Fruit fly (Drosophila melanogaster) whole organism, embryonic: Measurements from ENCODE around the gene qjt.
A peak's percentile ranks its signal among the peaks of the same experiment; 100 is the strongest.

Source experiments
- Atf3 ChIP-seq: fragments of 200-800 bp; sonication (Bioruptor generic); optimal IDR thresholded peaks from 3 replicates; lab custom pipeline; 2016; ENCODE audit warnings: missing biosample characterization, missing genetic modification characterization
- Awh ChIP-seq: fragments of 200-800 bp; sonication (Bioruptor generic); IDR thresholded peaks from 2 replicates; pipeline ENCODE4, ENCODE4 v1.3.6; 2022; ENCODE audit warnings: missing biosample characterization, missing genetic modification characterization
- B-H2 ChIP-seq: fragments of 200-800 bp; sonication (Bioruptor generic); optimal IDR thresholded peaks from 2 replicates; lab custom pipeline; 2018; ENCODE audit warnings: missing biosample characterization, mild to moderate bottlenecking, missing genetic modification characterization
- CG10267 ChIP-seq: fragments of 200-800 bp; sonication (Bioruptor generic); optimal IDR thresholded peaks from 2 replicates; lab custom pipeline; 2018; ENCODE audit warnings: missing biosample characterization, mild to moderate bottlenecking, missing genetic modification characterization, moderate library complexity
- CG10543 ChIP-seq: fragments of 200-800 bp; sonication (Bioruptor generic); optimal IDR thresholded peaks from 3 replicates; lab custom pipeline; 2017; ENCODE audit warnings: missing biosample characterization, mild to moderate bottlenecking, missing genetic modification characterization, moderate library complexity
- CG11560 ChIP-seq: fragments of 200-800 bp; sonication (Bioruptor generic); IDR thresholded peaks from 3 replicates; pipeline ENCODE4 v1.3.6; 2022; ENCODE audit warnings: missing biosample characterization, missing genetic modification characterization
- CG12155 ChIP-seq: fragments of 200-800 bp; sonication (Bioruptor generic); optimal IDR thresholded peaks from 3 replicates; lab custom pipeline; 2016; ENCODE audit warnings: missing biosample characterization, missing genetic modification characterization
- CG12299 ChIP-seq: fragments of 200-800 bp; sonication (Bioruptor generic); optimal IDR thresholded peaks from 2 replicates; lab custom pipeline; 2018; ENCODE audit warnings: missing biosample characterization, mild to moderate bottlenecking, missing genetic modification characterization
- CG12659 ChIP-seq: fragments of 200-800 bp; sonication (Bioruptor generic); optimal IDR thresholded peaks from 3 replicates; lab custom pipeline; 2017; ENCODE audit warnings: mild to moderate bottlenecking, missing biosample characterization, missing genetic modification reagents, missing genetic modification characterization
- CG12769 ChIP-seq: fragments of 200-800 bp; sonication (Bioruptor generic); optimal IDR thresholded peaks from 2 replicates; lab custom pipeline; 2019; ENCODE audit warnings: missing biosample characterization, mild to moderate bottlenecking, missing genetic modification characterization, moderate library complexity
- CG14860 ChIP-seq: fragments of 200-800 bp; sonication (Bioruptor generic); IDR thresholded peaks from 3 replicates; pipeline ENCODE4 v1.3.6; 2022; ENCODE audit warnings: missing biosample characterization, missing genetic modification characterization; ENCODE audit not compliant: partially characterized antibody
- CG15601 ChIP-seq: fragments of 200-800 bp; sonication (Bioruptor generic); optimal IDR thresholded peaks from 3 replicates; lab custom pipeline; 2019; ENCODE audit warnings: missing biosample characterization, mild to moderate bottlenecking, missing genetic modification characterization, moderate library complexity
- CG17361 ChIP-seq: fragments of 200-800 bp; sonication (Bioruptor generic); IDR thresholded peaks from 3 replicates; pipeline ENCODE4 v1.3.6; 2022; ENCODE audit warnings: missing biosample characterization, missing genetic modification characterization
- CG2199 ChIP-seq: fragments of 200-800 bp; sonication (Bioruptor generic); IDR thresholded peaks from 3 replicates; pipeline ENCODE4 v1.3.6; 2022; ENCODE audit warnings: missing biosample characterization, missing genetic modification characterization
- CG2678 ChIP-seq: fragments of 200-800 bp; sonication (Bioruptor generic); optimal IDR thresholded peaks from 3 replicates; lab custom pipeline; 2019; ENCODE audit warnings: missing biosample characterization, mild to moderate bottlenecking, missing genetic modification characterization, moderate library complexity
- CG33213 ChIP-seq: fragments of 200-800 bp; sonication (Bioruptor generic); optimal IDR thresholded peaks from 3 replicates; lab custom pipeline; 2016; ENCODE audit warnings: missing biosample characterization, missing genetic modification characterization
- CG34224 ChIP-seq: fragments of 200-800 bp; sonication (Bioruptor generic); IDR thresholded peaks from 3 replicates; pipeline ENCODE4 v1.3.6; 2022; ENCODE audit warnings: missing biosample characterization, missing genetic modification characterization; ENCODE audit not compliant: partially characterized antibody
- CG3726 ChIP-seq: fragments of 200-800 bp; sonication (Bioruptor generic); IDR thresholded peaks from 3 replicates; pipeline ENCODE4, ENCODE4 v1.3.6; 2022; ENCODE audit warnings: missing biosample characterization, missing genetic modification characterization
- CG4424 ChIP-seq: fragments of 200-800 bp; sonication (Bioruptor generic); optimal IDR thresholded peaks from 3 replicates; lab custom pipeline; 2016; ENCODE audit warnings: missing biosample characterization, missing genetic modification characterization
- CG8478 ChIP-seq: fragments of >200 bp; optimal IDR thresholded peaks from 2 replicates; lab custom pipeline; 2018
- Dek ChIP-seq: fragments of 200-800 bp; sonication (Bioruptor generic); optimal IDR thresholded peaks from 3 replicates; lab custom pipeline; 2019; ENCODE audit warnings: missing biosample characterization, mild to moderate bottlenecking, missing genetic modification characterization, moderate library complexity
- E2f1 ChIP-seq: fragments of 200-800 bp; sonication (Bioruptor generic); IDR thresholded peaks from 2 replicates; pipeline ENCODE4 v1.3.6; 2022; ENCODE audit warnings: missing biosample characterization, missing genetic modification characterization
- GATAe ChIP-seq: fragments of 200-800 bp; sonication (Bioruptor generic); conservative IDR thresholded peaks from 2 replicates; pipeline ENCODE4 v1.3.6; 2022; ENCODE audit warnings: missing biosample characterization, missing genetic modification characterization
- Gsc ChIP-seq: fragments of 200-800 bp; sonication (Bioruptor generic); IDR thresholded peaks from 2 replicates; pipeline ENCODE4 v1.3.6; 2022; ENCODE audit warnings: missing biosample characterization, missing genetic modification characterization
- HLH54F ChIP-seq: fragments of 200-800 bp; sonication (Bioruptor generic); optimal IDR thresholded peaks from 3 replicates; lab custom pipeline; 2016; ENCODE audit warnings: missing biosample characterization, missing genetic modification characterization
- Hmx ChIP-seq: fragments of 200-800 bp; sonication (Bioruptor generic); optimal IDR thresholded peaks from 2 replicates; lab custom pipeline; 2016; ENCODE audit warnings: missing biosample characterization, missing genetic modification characterization
- Hr51 ChIP-seq, 2 experiments: fragments of 200-800 bp; sonication (Bioruptor generic); optimal IDR thresholded peaks; 2 replicates in 1 of 2; 3 replicates in 1 of 2; lab custom pipeline; 2016 to 2018; ENCODE audit warnings: missing biosample characterization in 2 of 2, missing genetic modification characterization in 2 of 2, mild to moderate bottlenecking in 1 of 2, moderate library complexity in 1 of 2
- Max ChIP-seq: fragments of 200-800 bp; sonication (Bioruptor generic); optimal IDR thresholded peaks from 2 replicates; lab custom pipeline; 2016; ENCODE audit warnings: missing biosample characterization, mild to moderate bottlenecking, missing genetic modification characterization
- Sry-δ ChIP-seq: fragments of 200-800 bp; sonication (Bioruptor generic); optimal IDR thresholded peaks from 2 replicates; lab custom pipeline; 2016; ENCODE audit warnings: missing biosample characterization, missing genetic modification characterization
- ac ChIP-seq: fragments of 200-800 bp; sonication (Bioruptor generic); optimal IDR thresholded peaks from 3 replicates; lab custom pipeline; 2017; ENCODE audit warnings: missing biosample characterization, mild to moderate bottlenecking, missing genetic modification characterization
- al ChIP-seq: fragments of 200-800 bp; sonication (Bioruptor generic); IDR thresholded peaks from 2 replicates; pipeline ENCODE4 v1.3.6; 2022; ENCODE audit warnings: missing biosample characterization, missing genetic modification characterization
- ap ChIP-seq: fragments of 200-800 bp; sonication (Bioruptor generic); IDR thresholded peaks from 2 replicates; pipeline ENCODE4 v1.3.6; 2022; ENCODE audit warnings: missing biosample characterization, missing genetic modification characterization
- ase ChIP-seq: fragments of 200-800 bp; sonication (Bioruptor generic); IDR thresholded peaks from 3 replicates; pipeline ENCODE4 v1.3.6; 2022; ENCODE audit warnings: missing biosample characterization, missing genetic modification characterization
- bowl ChIP-seq: fragments of 200-800 bp; sonication (Bioruptor generic); IDR thresholded peaks from 2 replicates; pipeline ENCODE4 v1.3.6; 2022; ENCODE audit warnings: missing biosample characterization, missing genetic modification characterization
- bsh ChIP-seq, 2 experiments: fragments of 200-800 bp; sonication (Bioruptor generic); optimal IDR thresholded peaks; 2 replicates each; lab custom pipeline; 2017 to 2018; ENCODE audit warnings: mild to moderate bottlenecking in 2 of 2, missing biosample characterization in 2 of 2, missing genetic modification characterization in 2 of 2, moderate library complexity in 1 of 2
- btn ChIP-seq: fragments of 200-800 bp; sonication (Bioruptor generic); optimal IDR thresholded peaks from 2 replicates; lab custom pipeline; 2016; ENCODE audit warnings: missing biosample characterization, missing genetic modification characterization
- croc ChIP-seq: fragments of 200-800 bp; sonication (Bioruptor generic); conservative IDR thresholded peaks from 3 replicates; pipeline ENCODE4 v1.3.6; 2022; ENCODE audit warnings: missing biosample characterization, missing genetic modification characterization
- cwo ChIP-seq: fragments of 200-800 bp; sonication (Bioruptor generic); optimal IDR thresholded peaks from 3 replicates; lab custom pipeline; 2017; ENCODE audit warnings: missing biosample characterization, missing genetic modification characterization, mild to moderate bottlenecking, moderate library complexity, missing genetic modification reagents
- dan ChIP-seq: fragments of 200-800 bp; sonication (Bioruptor generic); IDR thresholded peaks from 2 replicates; pipeline ENCODE4 v1.3.6; 2022; ENCODE audit warnings: missing biosample characterization, missing genetic modification characterization
- dysf ChIP-seq: fragments of 200-800 bp; sonication (Bioruptor generic); IDR thresholded peaks from 3 replicates; pipeline ENCODE4 v1.3.6; 2022; ENCODE audit warnings: missing biosample characterization, missing genetic modification characterization
- esg ChIP-seq: fragments of 200-800 bp; sonication (Bioruptor generic); conservative IDR thresholded peaks from 2 replicates; pipeline ENCODE4 v1.3.6; 2022; ENCODE audit warnings: missing biosample characterization, missing genetic modification characterization
- hb ChIP-seq: fragments of 200-800 bp; sonication (Bioruptor generic); IDR thresholded peaks from 3 replicates; pipeline ENCODE4 v1.3.6; 2022; ENCODE audit warnings: missing biosample characterization, missing genetic modification characterization; ENCODE audit not compliant: partially characterized antibody
- insv ChIP-seq, 2 experiments: fragments of 200-800 bp; sonication (Bioruptor generic); optimal IDR thresholded peaks; 3 replicates each; lab custom pipeline; 2016 to 2018; ENCODE audit warnings: missing biosample characterization in 2 of 2, missing genetic modification characterization in 2 of 2
- kni ChIP-seq: fragments of 200-800 bp; sonication (Bioruptor generic); optimal IDR thresholded peaks from 3 replicates; lab custom pipeline; 2017; ENCODE audit warnings: mild to moderate bottlenecking, missing biosample characterization, missing genetic modification reagents, missing genetic modification characterization
- oc ChIP-seq: fragments of 200-800 bp; sonication (Bioruptor generic); optimal IDR thresholded peaks from 2 replicates; lab custom pipeline; 2018; ENCODE audit warnings: missing biosample characterization, mild to moderate bottlenecking, missing genetic modification characterization, moderate library complexity
- schlank ChIP-seq: fragments of 200-800 bp; sonication (Bioruptor generic); optimal IDR thresholded peaks from 2 replicates; lab custom pipeline; 2018; ENCODE audit warnings: missing biosample characterization, mild to moderate bottlenecking, missing genetic modification characterization
- sd ChIP-seq: fragments of 200-800 bp; sonication (Bioruptor generic); optimal IDR thresholded peaks from 3 replicates; lab custom pipeline; 2018; ENCODE audit warnings: missing biosample characterization, mild to moderate bottlenecking, missing genetic modification characterization, moderate library complexity
- seq ChIP-seq: fragments of 200-800 bp; sonication (Bioruptor generic); IDR thresholded peaks from 2 replicates; pipeline ENCODE4 v1.3.6; 2022; ENCODE audit warnings: missing biosample characterization, missing genetic modification characterization
- slp2 ChIP-seq: fragments of 200-800 bp; sonication (Bioruptor generic); optimal IDR thresholded peaks from 2 replicates; lab custom pipeline; 2016; ENCODE audit warnings: missing biosample characterization, missing genetic modification characterization
- tap ChIP-seq: fragments of 200-800 bp; optimal IDR thresholded peaks from 3 replicates; lab custom pipeline; 2019; ENCODE audit warnings: missing biosample characterization, mild to moderate bottlenecking, missing genetic modification characterization, moderate library complexity
- wor ChIP-seq: fragments of 200-800 bp; sonication (Bioruptor generic); IDR thresholded peaks from 2 replicates; pipeline ENCODE4 v1.3.6; 2022; ENCODE audit warnings: missing biosample characterization, missing genetic modification characterization

Gene qjt

dm6 chr3L:17493807-17494404 is 15.0 kb downstream of the qjt start (continued):
- TF ChIP-seq bowl (GFP tag; lab: Robert Waterston, UW) (no peak), Atf3 (GFP tag; lab: Kevin White, UChicago) (no peak), CG17361 (GFP tag; lab: Robert Waterston, UW) (no peak), CG2199 (GFP tag; lab: Robert Waterston, UW) (peak; percentile 75; the same call in 1 of the 3 replicates), B-H2 (no peak), Hr51 (GFP tag; optimal IDR thresholded peaks at IDR 0.05; lab: Kevin White, UChicago) (no peak), insv (GFP tag; optimal IDR thresholded peaks at IDR 0.05; lab: Kevin White, UChicago) (no peak), tap (tag; lab: Kevin White, UChicago) (no peak), al (GFP tag; lab: Robert Waterston, UW) (no peak), bsh (GFP tag; optimal IDR thresholded peaks at IDR 0.05; lab: Kevin White, UChicago) (no peak), CG8478 (lab: Kevin White, UChicago) (no peak), CG2678 (no peak), CG12299 (no peak), slp2 (GFP tag; lab: Kevin White, UChicago) (no peak), CG34224 (GFP tag; lab: Robert Waterston, UW) (no peak), ase (GFP tag; lab: Robert Waterston, UW) (no peak), Awh (GFP tag; lab: Robert Waterston, UW) (peak; percentile 61), CG10543 (GFP tag; lab: Kevin White, UChicago) (no peak), sd (tag; lab: Kevin White, UChicago) (peak; percentile 92), CG12659 (GFP tag; lab: Kevin White, UChicago) (no peak), oc (tag; lab: Kevin White, UChicago) (peak; percentile 19), CG14860 (no peak), CG10267 (no peak), Dek (no peak), cwo (peak; percentile 66), ap (no peak), seq (GFP tag; lab: Robert Waterston, UW) (no peak), CG12769 (tag; lab: Kevin White, UChicago) (peak; percentile 3), croc (no peak), wor (GFP tag; lab: Robert Waterston, UW) (no peak), esg (GFP tag; lab: Robert Waterston, UW) (no peak), CG4424 (no peak), CG12155 (no peak), CG11560 (no peak), kni (peak; percentile 37), CG15601 (tag; lab: Kevin White, UChicago) (no peak), E2f1 (GFP tag; lab: Robert Waterston, UW) (no peak), Max (GFP tag; lab: Kevin White, UChicago) (no peak), GATAe (GFP tag; lab: Robert Waterston, UW) (0 out of 2 replicates have a peak, but pooled peaks have one; percentile 32), dysf (no peak), btn (no peak), hb (GFP tag; lab: Robert Waterston, UW) (no peak), CG3726 (GFP tag; lab: Robert Waterston, UW) (no peak), ac (no peak), CG33213 (GFP tag; lab: Kevin White, UChicago) (no peak), dan (GFP tag; lab: Robert Waterston, UW) (no peak), Hmx (GFP tag; lab: Kevin White, UChicago) (no peak), HLH54F (GFP tag; lab: Kevin White, UChicago) (no peak), schlank (tag; lab: Kevin White, UChicago) (no peak), Sry-δ (GFP tag; lab: Kevin White, UChicago) (no peak), Gsc (GFP tag; lab: Robert Waterston, UW) (no peak)
